Fruit fly (Drosophila melanogaster): ENCODE measurements around the gene Ubr3.

- TF ChIP-seq Hr83 (GFP tag; optimal IDR thresholded peaks at IDR 0.05; ENCODE audit: poor library complexity, severe bottlenecking) (peak; percentile 44), ey (GFP tag; optimal IDR thresholded peaks at IDR 0.05) (no peak), fru (GFP tag; optimal IDR thresholded peaks at IDR 0.05) (peak; percentile 42), Dfd (GFP tag; optimal IDR thresholded peaks at IDR 0.05) (no peak), Hr78 (GFP tag; optimal IDR thresholded peaks at IDR 0.05) (no peak), Abd-B (GFP tag; optimal IDR thresholded peaks at IDR 0.05) (no peak), rgr (GFP tag; optimal IDR thresholded peaks at IDR 0.05) (peak; percentile 69), lola (GFP tag; optimal IDR thresholded peaks at IDR 0.05) (no peak)
Measured at dm6 chrX:7933210-7933915, 2.3 kb upstream of the Ubr3 start, which contains the start of the genes Dhdds and RpS14a.

All from whole organism, wandering third instar larva.